Fruit fly (Drosophila melanogaster): ENCODE measurements around the gene GABPI.

DNA sequence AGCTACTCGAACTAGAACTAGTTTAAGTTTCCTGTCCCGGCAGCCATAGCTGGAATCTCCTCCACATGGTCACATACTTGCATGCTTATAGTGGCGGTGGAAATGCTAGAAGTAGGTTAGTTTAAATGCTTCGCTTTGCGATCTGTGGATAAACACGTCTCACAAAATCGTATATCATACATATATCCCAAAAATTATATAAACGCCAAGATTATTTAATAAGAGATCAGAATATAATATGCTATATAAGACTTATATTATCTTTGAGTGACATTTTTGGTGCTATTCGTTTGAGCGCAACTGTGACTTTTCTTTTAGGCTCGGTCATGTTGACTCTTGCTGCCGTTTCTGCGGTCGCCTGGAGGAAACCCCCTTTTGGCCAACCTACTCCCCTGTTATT, 28.4 kb upstream of the GABPI start:
- TF ChIP-seq pan (optimal IDR thresholded peaks at IDR 0.05) (no peak), EcR (GFP tag; optimal IDR thresholded peaks at IDR 0.05) (no peak), psq (optimal IDR thresholded peaks at IDR 0.05) (no peak), CG8478 (optimal IDR thresholded peaks at IDR 0.05) (no peak)
